Fruit fly (Drosophila melanogaster): ENCODE data around the gene mei-41.

Gene mei-41

DNA sequence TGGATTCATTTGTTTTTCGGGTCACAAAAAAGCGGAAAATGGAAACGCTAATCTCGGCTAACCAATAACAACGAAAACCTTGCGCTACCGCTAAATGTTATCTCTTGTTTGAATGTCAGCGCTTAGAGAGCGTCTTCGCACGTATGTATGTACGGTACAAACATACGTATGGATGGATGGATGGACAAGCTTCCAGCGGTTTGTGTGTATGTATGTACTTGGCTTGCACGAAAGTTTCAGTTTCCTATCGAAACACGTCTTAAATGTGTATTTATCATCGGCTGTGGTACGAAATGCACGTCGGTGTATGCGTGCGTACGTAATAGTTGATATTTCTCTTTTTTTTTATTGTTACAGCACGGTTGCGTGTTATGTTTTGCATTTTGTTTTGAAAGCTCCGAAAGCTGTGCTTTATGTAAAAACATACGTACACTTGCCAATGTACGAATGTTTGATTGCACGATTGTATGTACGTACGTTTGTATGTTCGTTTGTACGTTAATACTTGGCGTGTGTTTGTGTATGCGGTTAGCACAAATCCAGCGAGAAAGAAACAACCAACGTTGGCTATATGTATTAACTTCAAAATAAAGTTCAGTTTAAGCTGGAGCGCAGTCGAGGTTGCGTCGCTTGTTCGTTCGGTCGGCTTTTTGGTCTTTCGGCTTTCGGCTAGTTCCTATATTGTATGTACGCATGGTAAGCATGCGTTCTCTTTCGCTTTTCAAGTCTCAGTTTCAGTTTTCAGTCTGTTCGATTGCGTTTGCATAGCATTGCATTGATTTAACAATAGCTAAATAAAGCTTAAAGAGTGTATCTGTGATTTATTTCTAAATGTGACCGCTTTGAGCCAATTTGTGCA is 18.8 kb upstream of the mei-41 start, which contains the start of gene Fur2 (continued):
- peak; percentile 41; the same call in 1 of the 2 replicates for TF ChIP-seq Drgx (GFP tag; IDR thresholded peaks at IDR 0.05)
- TF ChIP-seq abd-A (tag; optimal IDR thresholded peaks at IDR 0.05): peak; percentile 53
- no peak for TF ChIP-seq CG14860 (GFP tag; IDR thresholded peaks at IDR 0.05; ENCODE audit: partially characterized antibody)
- no peak for TF ChIP-seq Gsc (GFP tag; IDR thresholded peaks at IDR 0.05)
- no peak for TF ChIP-seq kah (GFP tag; optimal IDR thresholded peaks at IDR 0.05)
- no peak for TF ChIP-seq CG10274 (GFP tag; optimal IDR thresholded peaks at IDR 0.05)
- TF ChIP-seq Ptx1 (GFP tag; IDR thresholded peaks at IDR 0.05): no peak
- 0 out of 2 replicates have a peak, but pooled peaks have one; percentile 34 for TF ChIP-seq CG13287 (GFP tag; IDR thresholded peaks at IDR 0.05; ENCODE audit: partially characterized antibody)
- TF ChIP-seq nom (GFP tag; optimal IDR thresholded peaks at IDR 0.05): peak; percentile 49
- peak; percentile 7 for TF ChIP-seq B-H2 (GFP tag; optimal IDR thresholded peaks at IDR 0.05)
- no peak for TF ChIP-seq E2f2 (GFP tag; IDR thresholded peaks at IDR 0.05)
- no peak for TF ChIP-seq sqz (GFP tag; optimal IDR thresholded peaks at IDR 0.05)
- no peak for TF ChIP-seq CG31224 (GFP tag; IDR thresholded peaks at IDR 0.05)
- TF ChIP-seq CG1233 (GFP tag; optimal IDR thresholded peaks at IDR 0.05): no peak
- no peak for TF ChIP-seq jumu (GFP tag; optimal IDR thresholded peaks at IDR 0.05)
- no peak for TF ChIP-seq peb (GFP tag; IDR thresholded peaks at IDR 0.05)
- TF ChIP-seq stwl (tag; optimal IDR thresholded peaks at IDR 0.05): no peak
- TF ChIP-seq CG2199 (GFP tag; IDR thresholded peaks at IDR 0.05): 0 out of 3 replicates have a peak, but pooled peaks have one; percentile 59
- TF ChIP-seq CG10209 (GFP tag; optimal IDR thresholded peaks at IDR 0.05): no peak
- no peak for TF ChIP-seq Dbx (GFP tag; IDR thresholded peaks at IDR 0.05)
- TF ChIP-seq eve (GFP tag; optimal IDR thresholded peaks at IDR 0.05): peak in 1 of 2 experiments; percentile 45
- TF ChIP-seq CG8290 (GFP tag; optimal IDR thresholded peaks at IDR 0.05): no peak
- no peak for TF ChIP-seq CG8290 (tag; optimal IDR thresholded peaks at IDR 0.05)
- TF ChIP-seq Dip3 (GFP tag; optimal IDR thresholded peaks at IDR 0.05): no peak
- peak; percentile 50 for TF ChIP-seq pros (GFP tag; optimal IDR thresholded peaks at IDR 0.05)
- peak; percentile 18; the same call in 1 of the 2 replicates for TF ChIP-seq onecut (GFP tag; IDR thresholded peaks at IDR 0.05)
- no peak for TF ChIP-seq Mrtf (GFP tag; IDR thresholded peaks at IDR 0.05)
- no peak for TF ChIP-seq B-H1 (GFP tag; IDR thresholded peaks at IDR 0.05)
- TF ChIP-seq CG34376 (GFP tag; optimal IDR thresholded peaks at IDR 0.05): peak; percentile 27
- TF ChIP-seq unc-4 (GFP tag; IDR thresholded peaks at IDR 0.05; ENCODE audit: partially characterized antibody): 0 out of 2 replicates have a peak, but pooled peaks have one; percentile 10
- TF ChIP-seq en (GFP tag; optimal IDR thresholded peaks at IDR 0.05): no peak
- TF ChIP-seq CG15696 (tag; optimal IDR thresholded peaks at IDR 0.05): no peak
- TF ChIP-seq Taf1 (GFP tag; IDR thresholded peaks at IDR 0.05): no peak
- TF ChIP-seq eyg (GFP tag; optimal IDR thresholded peaks at IDR 0.05): no peak
- no peak for TF ChIP-seq HHEX (GFP tag; optimal IDR thresholded peaks at IDR 0.05)
- TF ChIP-seq CG34224 (GFP tag; IDR thresholded peaks at IDR 0.05; ENCODE audit: partially characterized antibody): peak; percentile 35; the same call in 1 of the 3 replicates
- TF ChIP-seq da (GFP tag; optimal IDR thresholded peaks at IDR 0.05): no peak
- no peak for TF ChIP-seq ro (GFP tag; IDR thresholded peaks at IDR 0.05)
- no peak for TF ChIP-seq kni (GFP tag; optimal IDR thresholded peaks at IDR 0.05)
- TF ChIP-seq Pdp1 (GFP tag; optimal IDR thresholded peaks at IDR 0.05): peak in 1 of 2 experiments; percentile 95
- TF ChIP-seq Max (GFP tag; optimal IDR thresholded peaks at IDR 0.05): no peak
- TF ChIP-seq CG11696 (GFP tag; IDR thresholded peaks at IDR 0.05): no peak
- no peak for TF ChIP-seq NfI (GFP tag; optimal IDR thresholded peaks at IDR 0.05)
- no peak for TF ChIP-seq nerfin-1 (tag; optimal IDR thresholded peaks at IDR 0.05)
- no peak for TF ChIP-seq CG13775 (GFP tag; optimal IDR thresholded peaks at IDR 0.05)
- TF ChIP-seq cg (GFP tag; optimal IDR thresholded peaks at IDR 0.05): peak; percentile 63
- no peak for TF ChIP-seq sd (tag; optimal IDR thresholded peaks at IDR 0.05)
- no peak for TF ChIP-seq Blimp-1 (GFP tag; optimal IDR thresholded peaks at IDR 0.05)
- no peak for TF ChIP-seq Ets65A (GFP tag)

All from whole organism, embryonic.